Fruit fly (Drosophila melanogaster) whole organism, embryonic: ENCODE results near the gene CG9133.

Source experiments
- Asciz ChIP-seq: fragments of 200-800 bp; sonication (Bioruptor generic); optimal IDR thresholded peaks from 2 replicates; lab custom pipeline; 2017; ENCODE audit warnings: missing biosample characterization, mild to moderate bottlenecking, missing genetic modification characterization, missing genetic modification reagents
- Blimp-1 ChIP-seq: fragments of 200-800 bp; sonication (Bioruptor generic); optimal IDR thresholded peaks from 3 replicates; lab custom pipeline; 2018; ENCODE audit warnings: missing biosample characterization, missing genetic modification characterization, mild to moderate bottlenecking, moderate library complexity, missing genetic modification reagents
- CG10209 ChIP-seq: fragments of 200-800 bp; sonication (Bioruptor generic); optimal IDR thresholded peaks from 3 replicates; lab custom pipeline; 2017; ENCODE audit warnings: missing biosample characterization, mild to moderate bottlenecking, missing genetic modification characterization, missing genetic modification reagents
- CG10366 ChIP-seq: fragments of 200-800 bp; sonication (Bioruptor generic); IDR thresholded peaks from 2 replicates; pipeline ENCODE4 v1.3.6; 2022; ENCODE audit warnings: missing biosample characterization, missing genetic modification characterization
- CG10654 ChIP-seq: fragments of 200-800 bp; sonication (Bioruptor generic); optimal IDR thresholded peaks from 2 replicates; lab custom pipeline; 2016; ENCODE audit warnings: missing biosample characterization, missing genetic modification characterization
- CG12104 ChIP-seq: fragments of 200-800 bp; sonication (Bioruptor generic); optimal IDR thresholded peaks from 3 replicates; lab custom pipeline; 2016; ENCODE audit warnings: missing biosample characterization, missing genetic modification characterization
- CG13894 ChIP-seq: fragments of 200-800 bp; sonication (Bioruptor generic); optimal IDR thresholded peaks from 3 replicates; lab custom pipeline; 2018; ENCODE audit warnings: missing biosample characterization, mild to moderate bottlenecking, missing genetic modification characterization, moderate library complexity
- CG18262 ChIP-seq: fragments of 200-800 bp; optimal IDR thresholded peaks from 3 replicates; lab custom pipeline; 2019; ENCODE audit warnings: missing biosample characterization, mild to moderate bottlenecking, missing genetic modification characterization, moderate library complexity
- CG18764 ChIP-seq: fragments of 200-800 bp; sonication (Bioruptor generic); optimal IDR thresholded peaks from 3 replicates; lab custom pipeline; 2016; ENCODE audit warnings: missing biosample characterization, missing genetic modification characterization
- CG2116 ChIP-seq: fragments of 200-800 bp; sonication (Bioruptor generic); optimal IDR thresholded peaks from 3 replicates; lab custom pipeline; 2018; ENCODE audit warnings: missing biosample characterization, mild to moderate bottlenecking, missing genetic modification characterization
- CG2129 ChIP-seq: fragments of 200-800 bp; sonication (Bioruptor generic); IDR thresholded peaks from 2 replicates; pipeline ENCODE4 v1.3.6; 2022; ENCODE audit warnings: missing biosample characterization, missing genetic modification characterization; ENCODE audit not compliant: partially characterized antibody
- CG30020 ChIP-seq: fragments of 200-800 bp; optimal IDR thresholded peaks from 2 replicates; lab custom pipeline; 2019; ENCODE audit warnings: missing biosample characterization, mild to moderate bottlenecking, missing genetic modification characterization, moderate library complexity
- CG3065 ChIP-seq: fragments of 200-800 bp; sonication (Bioruptor generic); optimal IDR thresholded peaks from 2 replicates; lab custom pipeline; 2016; ENCODE audit warnings: missing biosample characterization, missing genetic modification characterization
- CG31365 ChIP-seq: fragments of 200-800 bp; sonication (Bioruptor generic); optimal IDR thresholded peaks from 2 replicates; lab custom pipeline; 2018; ENCODE audit warnings: missing biosample characterization, mild to moderate bottlenecking, missing genetic modification characterization
- CG3726 ChIP-seq: fragments of 200-800 bp; sonication (Bioruptor generic); IDR thresholded peaks from 3 replicates; pipeline ENCODE4, ENCODE4 v1.3.6; 2022; ENCODE audit warnings: missing biosample characterization, missing genetic modification characterization
- CG7372 ChIP-seq: fragments of 200-800 bp; sonication (Bioruptor generic); IDR thresholded peaks from 2 replicates; pipeline ENCODE4 v1.3.6; 2022; ENCODE audit warnings: missing biosample characterization, missing genetic modification characterization
- CG8944 ChIP-seq: fragments of 200-800 bp; sonication (Bioruptor generic); optimal IDR thresholded peaks from 3 replicates; lab custom pipeline; 2016; ENCODE audit warnings: missing biosample characterization, missing genetic modification characterization
- CG9727 ChIP-seq: fragments of 200-800 bp; sonication (Bioruptor generic); optimal IDR thresholded peaks from 3 replicates; lab custom pipeline; 2017; ENCODE audit warnings: missing biosample characterization, mild to moderate bottlenecking, missing genetic modification characterization
- CHES-1-like ChIP-seq: fragments of 200-800 bp; sonication (Bioruptor generic); optimal IDR thresholded peaks from 2 replicates; lab custom pipeline; 2016; ENCODE audit warnings: missing biosample characterization, missing genetic modification characterization
- Doc2 ChIP-seq: fragments of 200-800 bp; sonication (Bioruptor generic); IDR thresholded peaks from 2 replicates; pipeline ENCODE4 v1.3.6; 2022; ENCODE audit warnings: missing biosample characterization, missing genetic modification characterization
- Doc3 ChIP-seq: fragments of 200-800 bp; sonication (Bioruptor generic); IDR thresholded peaks from 3 replicates; pipeline ENCODE4 v1.3.6; 2022; ENCODE audit warnings: missing biosample characterization, missing genetic modification characterization; ENCODE audit not compliant: partially characterized antibody
- Ets65A ChIP-seq: fragments of 200-800 bp; sonication (Bioruptor generic); peaks from one replicate; lab custom pipeline; 2016; ENCODE audit warnings: missing biosample characterization, missing genetic modification characterization
- Hsf ChIP-seq: fragments of 200-800 bp; sonication (Bioruptor generic); optimal IDR thresholded peaks from 3 replicates; lab custom pipeline; 2016; ENCODE audit warnings: missing biosample characterization, missing genetic modification characterization
- Lhr ChIP-seq: fragments of 200-800 bp; sonication (Bioruptor generic); optimal IDR thresholded peaks from 3 replicates; lab custom pipeline; 2017; ENCODE audit warnings: mild to moderate bottlenecking, missing biosample characterization, missing genetic modification reagents, missing genetic modification characterization
- NK7.1 ChIP-seq: fragments of 200-800 bp; sonication (Bioruptor generic); optimal IDR thresholded peaks from 3 replicates; lab custom pipeline; 2016; ENCODE audit warnings: missing biosample characterization, missing genetic modification characterization
- Optix ChIP-seq: fragments of 200-800 bp; sonication (Bioruptor generic); IDR thresholded peaks from 3 replicates; pipeline ENCODE4 v1.3.6; 2022; ENCODE audit warnings: missing biosample characterization, missing genetic modification characterization
- Pdp1 ChIP-seq, 2 experiments: fragments of 200-800 bp; sonication (Bioruptor generic); optimal IDR thresholded peaks; 3 replicates each; lab custom pipeline; 2016; ENCODE audit warnings: missing biosample characterization in 2 of 2, missing genetic modification characterization in 2 of 2, mild to moderate bottlenecking in 1 of 2, moderate library complexity in 1 of 2
- Sin3A ChIP-seq: fragments of >200 bp; optimal IDR thresholded peaks from 2 replicates; lab custom pipeline; 2018
- Taf1 ChIP-seq: fragments of 200-800 bp; sonication (Bioruptor generic); IDR thresholded peaks from 2 replicates; pipeline ENCODE4 v1.3.6; 2022; ENCODE audit warnings: missing biosample characterization, missing genetic modification characterization
- Tbp ChIP-seq: fragments of >200 bp; optimal IDR thresholded peaks from 2 replicates; lab custom pipeline; 2018; ENCODE audit warnings: missing biosample characterization, missing genetic modification characterization
- bcd ChIP-seq: fragments of 200-800 bp; sonication (Bioruptor generic); optimal IDR thresholded peaks from 2 replicates; lab custom pipeline; 2017; ENCODE audit warnings: missing biosample characterization, mild to moderate bottlenecking, missing genetic modification characterization
- ci ChIP-seq: fragments of 200-800 bp; sonication (Bioruptor generic); IDR thresholded peaks from 3 replicates; pipeline ENCODE4 v1.3.6; 2022; ENCODE audit warnings: missing biosample characterization, missing genetic modification characterization
- corto ChIP-seq: fragments of 200-800 bp; sonication (Bioruptor generic); optimal IDR thresholded peaks from 2 replicates; lab custom pipeline; 2016; ENCODE audit warnings: missing biosample characterization, mild to moderate bottlenecking, missing genetic modification characterization, moderate library complexity
- dan ChIP-seq: fragments of 200-800 bp; sonication (Bioruptor generic); IDR thresholded peaks from 2 replicates; pipeline ENCODE4 v1.3.6; 2022; ENCODE audit warnings: missing biosample characterization, missing genetic modification characterization
- gce ChIP-seq: fragments of 200-800 bp; sonication (Bioruptor generic); IDR thresholded peaks from 3 replicates; pipeline ENCODE4 v1.3.6; 2022; ENCODE audit warnings: missing biosample characterization, missing genetic modification characterization
- gsb-n ChIP-seq: fragments of 200-800 bp; sonication (Bioruptor generic); optimal IDR thresholded peaks from 3 replicates; lab custom pipeline; 2018; ENCODE audit warnings: missing biosample characterization, mild to moderate bottlenecking, missing genetic modification characterization
- hth ChIP-seq: fragments of >200 bp; optimal IDR thresholded peaks from 2 replicates; lab custom pipeline; 2017; ENCODE audit warnings: inconsistent platforms
- lbe ChIP-seq: fragments of 200-800 bp; sonication (Bioruptor generic); optimal IDR thresholded peaks from 2 replicates; lab custom pipeline; 2016; ENCODE audit warnings: missing biosample characterization, mild to moderate bottlenecking, missing genetic modification characterization
- lov ChIP-seq, 2 experiments: fragments of 200-800 bp in 1 of 2; fragments of >200 bp in 1 of 2; sonication (Bioruptor generic) in 1 of 2; IDR thresholded peaks in 1 of 2; optimal IDR thresholded peaks in 1 of 2; 2 replicates in 1 of 2; 3 replicates in 1 of 2; pipeline versions ENCODE4 v1.3.6 to Lab custom; 2017 to 2022; ENCODE audit warnings: missing biosample characterization in 1 of 2, missing genetic modification characterization in 1 of 2
- luna ChIP-seq: fragments of 200-800 bp; sonication (Bioruptor generic); optimal IDR thresholded peaks from 2 replicates; lab custom pipeline; 2016; ENCODE audit warnings: missing biosample characterization, missing genetic modification characterization
- nerfin-1 ChIP-seq: fragments of 200-800 bp; sonication (Bioruptor generic); optimal IDR thresholded peaks from 3 replicates; lab custom pipeline; 2019; ENCODE audit warnings: missing biosample characterization, mild to moderate bottlenecking, missing genetic modification characterization, moderate library complexity
- p53 ChIP-seq: fragments of 200-800 bp; sonication (Bioruptor generic); optimal IDR thresholded peaks from 2 replicates; lab custom pipeline; 2016; ENCODE audit warnings: missing biosample characterization, missing genetic modification characterization
- pb ChIP-seq: fragments of 200-800 bp; sonication (Bioruptor generic); optimal IDR thresholded peaks from 3 replicates; lab custom pipeline; 2016; ENCODE audit warnings: missing biosample characterization, missing genetic modification characterization
- rib ChIP-seq: fragments of 200-800 bp; sonication (Bioruptor generic); IDR thresholded peaks from 2 replicates; pipeline ENCODE4 v1.3.6; 2022; ENCODE audit warnings: missing biosample characterization, missing genetic modification characterization
- row ChIP-seq: fragments of 200-800 bp; sonication (Bioruptor generic); IDR thresholded peaks from 3 replicates; pipeline ENCODE4 v1.3.6; 2022; ENCODE audit warnings: missing biosample characterization, missing genetic modification characterization
- sc ChIP-seq, 3 experiments: fragments of >200 bp in 2 of 3; fragments of 200-800 bp in 1 of 3; sonication (Bioruptor generic) in 1 of 3; optimal IDR thresholded peaks; 2 replicates in 2 of 3; 3 replicates in 1 of 3; lab custom pipeline; 2017; ENCODE audit warnings: mild to moderate bottlenecking in 1 of 3, missing biosample characterization in 1 of 3, missing genetic modification characterization in 1 of 3, missing genetic modification reagents in 1 of 3
- slbo ChIP-seq: fragments of 200-800 bp; sonication (Bioruptor generic); IDR thresholded peaks from 2 replicates; pipeline ENCODE4 v1.3.6; 2022; ENCODE audit warnings: missing biosample characterization, missing genetic modification characterization
- so ChIP-seq: fragments of 200-800 bp; sonication (Bioruptor generic); IDR thresholded peaks from 3 replicates; pipeline ENCODE4 v1.3.6; 2022; ENCODE audit warnings: missing biosample characterization, missing genetic modification characterization
- unc-4 ChIP-seq: fragments of 200-800 bp; sonication (Bioruptor generic); IDR thresholded peaks from 2 replicates; pipeline ENCODE4 v1.3.6; 2022; ENCODE audit warnings: missing biosample characterization, missing genetic modification characterization; ENCODE audit not compliant: partially characterized antibody

Gene CG9133

DNA sequence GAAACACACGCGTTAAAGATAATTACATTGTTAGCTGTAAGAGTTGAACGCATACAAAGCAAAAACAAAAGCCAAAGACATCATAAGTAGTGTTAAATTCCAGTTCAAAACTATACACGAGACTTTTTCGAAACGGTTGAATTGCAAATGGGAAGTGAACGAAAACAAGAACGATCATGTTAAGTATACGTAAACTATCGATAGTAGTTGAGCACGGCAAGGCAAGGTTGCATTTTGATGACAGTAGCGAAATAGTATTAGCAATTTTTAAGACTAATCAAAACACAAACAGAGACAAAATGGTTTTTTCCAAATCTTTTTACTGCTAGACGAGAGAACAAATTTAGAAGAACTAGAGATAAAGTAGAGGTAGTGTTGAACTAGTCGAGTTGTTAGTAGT is 43.0 kb downstream of the CG9133 start:
- TF ChIP-seq p53 (GFP tag; lab: Kevin White, UChicago), result peak; percentile 80
- no peak for TF ChIP-seq Taf1 (GFP tag; lab: Robert Waterston, UW)
- no peak for TF ChIP-seq corto (GFP tag; lab: Kevin White, UChicago)
- TF ChIP-seq Doc2, result no peak
- peak; percentile 66 for TF ChIP-seq CG2116
- no peak for TF ChIP-seq lbe
- no peak for TF ChIP-seq hth (lab: Kevin White, UChicago)
- TF ChIP-seq unc-4 (GFP tag; lab: Robert Waterston, UW), result no peak
- TF ChIP-seq, all 482 proteins: peak for 2

DNA sequence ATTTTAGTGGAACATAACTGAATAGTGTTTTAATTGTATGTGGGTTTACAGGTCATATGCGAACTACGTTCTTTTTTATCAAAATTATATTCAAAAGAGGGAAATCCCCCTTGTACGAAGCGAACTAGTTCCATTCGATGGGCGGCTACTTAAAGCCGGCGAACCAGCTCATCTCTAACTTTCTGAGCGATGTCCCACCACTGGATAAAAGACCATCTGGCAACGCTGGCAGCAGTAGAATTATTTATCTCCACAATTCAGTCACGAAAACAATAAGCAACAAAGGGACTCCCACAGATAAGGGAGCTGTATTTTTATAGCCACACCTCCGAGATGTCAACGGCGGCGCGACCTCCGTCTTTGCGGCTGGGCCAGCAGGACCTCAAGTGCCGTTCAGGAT is 43.9 kb downstream of the CG9133 start, which contains the start of gene Rabex-5:
Gene Rabex-5 (plus strand): TSS at position 221 of the 400 bp plus-strand sequence.
- no peak for TF ChIP-seq CG9727
- no peak for TF ChIP-seq rib (GFP tag; lab: Robert Waterston, UW)
- TF ChIP-seq sc (optimal IDR thresholded peaks at IDR 0.05; lab: Kevin White, UChicago), result no peak
- no peak for TF ChIP-seq sc (GFP tag; optimal IDR thresholded peaks at IDR 0.05; lab: Kevin White, UChicago)
- peak; percentile 25 for TF ChIP-seq CG18764
- no peak for TF ChIP-seq CG30020 (tag; lab: Kevin White, UChicago)
- 0 out of 2 replicates have a peak, but pooled peaks have one; percentile 13 for TF ChIP-seq CG7372 (GFP tag; lab: Robert Waterston, UW)
- peak; percentile 85 for TF ChIP-seq unc-4 (GFP tag; lab: Robert Waterston, UW)
- TF ChIP-seq Hsf, result peak; percentile 34
- TF ChIP-seq nerfin-1, result peak; percentile 52
- TF ChIP-seq slbo (GFP tag; lab: Robert Waterston, UW), result peak; percentile 71; the same call in 1 of the 2 replicates
- TF ChIP-seq gsb-n (tag; lab: Kevin White, UChicago), result no peak
- TF ChIP-seq CG31365 (tag; lab: Kevin White, UChicago), result no peak
- TF ChIP-seq row, result peak; percentile 88
- peak; percentile 31 for TF ChIP-seq CG10654
- TF ChIP-seq Blimp-1 (GFP tag; lab: Kevin White, UChicago), result no peak
- TF ChIP-seq CG8944 (GFP tag; lab: Kevin White, UChicago), result peak; percentile 45
- TF ChIP-seq bcd (GFP tag; lab: Kevin White, UChicago), result peak; percentile 1
- TF ChIP-seq NK7.1 (GFP tag; lab: Kevin White, UChicago), result peak; percentile 9
- TF ChIP-seq CG3065 (GFP tag; lab: Kevin White, UChicago), result peak; percentile 11
- TF ChIP-seq pb (GFP tag; lab: Kevin White, UChicago), result no peak
- no peak for TF ChIP-seq luna
- no peak for TF ChIP-seq Tbp
- TF ChIP-seq CG18262 (tag; lab: Kevin White, UChicago), result peak; percentile 19
- TF ChIP-seq CHES-1-like, result peak; percentile 67
- TF ChIP-seq CG2129 (GFP tag; lab: Robert Waterston, UW), result peak; percentile 41; the same call in 1 of the 2 replicates
- peak; percentile 67 for TF ChIP-seq Doc3
- no peak for TF ChIP-seq Optix (GFP tag; lab: Robert Waterston, UW)
- peak; percentile 2 for TF ChIP-seq CG10209
- no peak for TF ChIP-seq CG12104 (GFP tag; lab: Kevin White, UChicago)
- peak in 1 of 2 experiments; percentile 24 for TF ChIP-seq Pdp1 (GFP tag; optimal IDR thresholded peaks at IDR 0.05; lab: Kevin White, UChicago)
- no peak for TF ChIP-seq lov (optimal IDR thresholded peaks at IDR 0.05; lab: Kevin White, UChicago)
- TF ChIP-seq lov (GFP tag; IDR thresholded peaks at IDR 0.05; lab: Robert Waterston, UW), result no peak
- no peak for TF ChIP-seq so (GFP tag; lab: Robert Waterston, UW)
- no peak for TF ChIP-seq dan
- peak; percentile 46 for TF ChIP-seq CG13894 (tag; lab: Kevin White, UChicago)
- peak; percentile 94 for TF ChIP-seq Lhr (GFP tag; lab: Kevin White, UChicago)
- TF ChIP-seq CG3726 (GFP tag; lab: Robert Waterston, UW), result no peak
- TF ChIP-seq Asciz (GFP tag; lab: Kevin White, UChicago), result no peak
- peak; percentile 22; the same call in 1 of the 2 replicates for TF ChIP-seq CG10366 (GFP tag; lab: Robert Waterston, UW)
- TF ChIP-seq Sin3A (lab: Kevin White, UChicago), result peak; percentile 36
- no peak for TF ChIP-seq gce (GFP tag; lab: Robert Waterston, UW)
- no peak for TF ChIP-seq Ets65A (GFP tag; lab: Kevin White, UChicago)
- peak; percentile 51; the same call in 1 of the 3 replicates for TF ChIP-seq ci
